Fruit fly (Drosophila melanogaster) whole organism, adult: Measurements from ENCODE around the gene HipHop.

Source experiments
- CG11617 ChIP-seq: fragments of 200-800 bp; sonication (Bioruptor generic); optimal IDR thresholded peaks from 2 replicates; lab custom pipeline; 2017; ENCODE audit warnings: mild to moderate bottlenecking, missing biosample characterization, missing genetic modification reagents, missing genetic modification characterization
- CG12768 ChIP-seq: fragments of 200-800 bp; sonication (Bioruptor generic); optimal IDR thresholded peaks from 2 replicates; lab custom pipeline; 2017; ENCODE audit warnings: missing biosample characterization, missing genetic modification characterization, mild to moderate bottlenecking, moderate library complexity, missing genetic modification reagents
- CG14711 ChIP-seq: fragments of 200-800 bp; sonication (Bioruptor generic); optimal IDR thresholded peaks from 2 replicates; lab custom pipeline; 2018; ENCODE audit warnings: missing biosample characterization, mild to moderate bottlenecking, missing genetic modification characterization, moderate library complexity
- CG1620 ChIP-seq: fragments of 200-800 bp; sonication (Bioruptor generic); optimal IDR thresholded peaks from 2 replicates; lab custom pipeline; 2016; ENCODE audit warnings: missing biosample characterization, missing genetic modification characterization
- CG33017 ChIP-seq: fragments of 200-800 bp; sonication (Bioruptor generic); optimal IDR thresholded peaks from 2 replicates; lab custom pipeline; 2018; ENCODE audit warnings: missing biosample characterization, mild to moderate bottlenecking, missing genetic modification characterization, moderate library complexity
- CG5204 ChIP-seq: fragments of 200-800 bp; sonication (Bioruptor generic); optimal IDR thresholded peaks from 2 replicates; lab custom pipeline; 2016; ENCODE audit warnings: missing biosample characterization, missing genetic modification characterization
- CG7045 ChIP-seq: fragments of 200-800 bp; sonication (Bioruptor generic); optimal IDR thresholded peaks from 2 replicates; lab custom pipeline; 2017; ENCODE audit warnings: missing biosample characterization, mild to moderate bottlenecking, missing genetic modification characterization
- CG7101 ChIP-seq: fragments of 200-800 bp; sonication (Bioruptor generic); optimal IDR thresholded peaks from 2 replicates; lab custom pipeline; 2018; ENCODE audit warnings: missing biosample characterization, mild to moderate bottlenecking, missing genetic modification characterization, moderate library complexity
- Clk ChIP-seq: fragments of 200-800 bp; sonication (Bioruptor generic); optimal IDR thresholded peaks from 2 replicates; lab custom pipeline; 2017; ENCODE audit warnings: missing biosample characterization, missing genetic modification characterization
- Crg-1 ChIP-seq: fragments of 200-800 bp; sonication (Bioruptor generic); optimal IDR thresholded peaks from 2 replicates; lab custom pipeline; 2016; ENCODE audit warnings: missing biosample characterization, missing genetic modification characterization
- Hr96 ChIP-seq: fragments of 200-800 bp; sonication (Bioruptor generic); optimal IDR thresholded peaks from 2 replicates; lab custom pipeline; 2016; ENCODE audit warnings: missing biosample characterization, missing genetic modification characterization
- Mnt ChIP-seq: fragments of 200-800 bp; sonication (Bioruptor generic); optimal IDR thresholded peaks from 2 replicates; lab custom pipeline; 2016; ENCODE audit warnings: missing biosample characterization, mild to moderate bottlenecking, missing genetic modification characterization
- bab1 ChIP-seq: fragments of 200-800 bp; sonication (Bioruptor generic); optimal IDR thresholded peaks from 3 replicates; lab custom pipeline; 2019; ENCODE audit warnings: missing biosample characterization, mild to moderate bottlenecking, missing genetic modification characterization, moderate library complexity
- cic ChIP-seq: fragments of 200-800 bp; sonication (Bioruptor generic); optimal IDR thresholded peaks from 2 replicates; lab custom pipeline; 2017; ENCODE audit warnings: missing biosample characterization, mild to moderate bottlenecking, missing genetic modification characterization, moderate library complexity
- cnc ChIP-seq, 2 experiments: fragments of >200 bp; optimal IDR thresholded peaks; 2 replicates each; lab custom pipeline; 2017
- kay ChIP-seq: fragments of 200-800 bp; sonication (Bioruptor generic); peaks from one replicate; lab custom pipeline; 2016; ENCODE audit warnings: missing biosample characterization, missing genetic modification characterization, borderline replicate concordance
- ovo ChIP-seq: fragments of 200-800 bp; sonication (Bioruptor generic); optimal IDR thresholded peaks from 2 replicates; lab custom pipeline; 2016; ENCODE audit warnings: missing biosample characterization, missing genetic modification characterization
- pad ChIP-seq: fragments of 200-800 bp; sonication (Bioruptor generic); optimal IDR thresholded peaks from 3 replicates; lab custom pipeline; 2017; ENCODE audit warnings: missing biosample characterization, missing genetic modification characterization, mild to moderate bottlenecking, moderate library complexity, missing genetic modification reagents
- tj ChIP-seq: fragments of 200-800 bp; sonication (Bioruptor generic); optimal IDR thresholded peaks from 3 replicates; lab custom pipeline; 2017; ENCODE audit warnings: missing biosample characterization, mild to moderate bottlenecking, missing genetic modification characterization, moderate library complexity
- toe ChIP-seq: fragments of 200-800 bp; sonication (Bioruptor generic); optimal IDR thresholded peaks from 2 replicates; lab custom pipeline; 2016; ENCODE audit warnings: missing biosample characterization, missing genetic modification characterization

HipHop gene

dm6 chr3L:18790630-18791167 is 30.3 kb upstream of the HipHop start:
- TF ChIP-seq kay (GFP tag; lab: Kevin White, UChicago) (peak; percentile 96), CG5204 (GFP tag; lab: Kevin White, UChicago) (no peak), tj (GFP tag; lab: Kevin White, UChicago) (peak; percentile 99), CG12768 (GFP tag; lab: Kevin White, UChicago) (peak; percentile 12), bab1 (GFP tag; lab: Kevin White, UChicago) (no peak), CG11617 (GFP tag; lab: Kevin White, UChicago) (peak; percentile 38), Mnt (no peak), Crg-1 (GFP tag; lab: Kevin White, UChicago) (peak; percentile 48)

- TF ChIP-seq CG14711 (tag; lab: Kevin White, UChicago) (peak; percentile 8), Crg-1 (GFP tag; lab: Kevin White, UChicago) (no peak), CG12768 (GFP tag; lab: Kevin White, UChicago) (peak; percentile 56), CG7045 (GFP tag; lab: Kevin White, UChicago) (peak; percentile 22), CG5204 (GFP tag; lab: Kevin White, UChicago) (peak; percentile 52), CG1620 (GFP tag; lab: Kevin White, UChicago) (peak; percentile 11), CG33017 (tag; lab: Kevin White, UChicago) (no peak), cnc (optimal IDR thresholded peaks at IDR 0.05; lab: Kevin White, UChicago) (no peak), CG7101 (tag; lab: Kevin White, UChicago) (peak; percentile 16), pad (GFP tag; lab: Kevin White, UChicago) (peak; percentile 53), CG11617 (GFP tag; lab: Kevin White, UChicago) (peak; percentile 38), Mnt (peak; percentile 86), cic (peak; percentile 92), toe (GFP tag; lab: Kevin White, UChicago) (peak; percentile 56), bab1 (GFP tag; lab: Kevin White, UChicago) (no peak), kay (GFP tag; lab: Kevin White, UChicago) (peak; percentile 89), Clk (GFP tag; lab: Kevin White, UChicago) (peak; percentile 22), Hr96 (GFP tag; lab: Kevin White, UChicago) (peak; percentile 51), ovo (peak; percentile 68), tj (GFP tag; lab: Kevin White, UChicago) (no peak)
These were observed 29.6 kb upstream of the HipHop start for dm6 chr3L:18791232-18792008.

dm6 chr3L:18792009-18792339 is 29.0 kb upstream of the HipHop start:
- no peak for TF ChIP-seq bab1 (GFP tag; lab: Kevin White, UChicago)
- TF ChIP-seq kay (GFP tag; lab: Kevin White, UChicago) = peak; percentile 63

dm6 chr3L:18792834-18793233 is 28.1 kb upstream of the HipHop start:
- TF ChIP-seq tj (GFP tag; lab: Kevin White, UChicago) = peak; percentile 72
- no peak for TF ChIP-seq Mnt
- no peak for TF ChIP-seq kay (GFP tag; lab: Kevin White, UChicago)
- TF ChIP-seq CG14711 (tag; lab: Kevin White, UChicago) = no peak
- peak; percentile 4 for TF ChIP-seq pad (GFP tag; lab: Kevin White, UChicago)
- TF ChIP-seq CG11617 (GFP tag; lab: Kevin White, UChicago) = no peak

dm6 chr3L:18795056-18795841 is 25.7 kb upstream of the HipHop start:
- TF ChIP-seq bab1 (GFP tag; lab: Kevin White, UChicago) (no peak), CG33017 (tag; lab: Kevin White, UChicago) (peak; percentile 33), CG11617 (GFP tag; lab: Kevin White, UChicago) (peak; percentile 16), CG7045 (GFP tag; lab: Kevin White, UChicago) (peak; percentile 26)

dm6 chr3L:18796376-18796775 is 24.6 kb upstream of the HipHop start:
- no peak for TF ChIP-seq Mnt
- no peak for TF ChIP-seq CG1620 (GFP tag; lab: Kevin White, UChicago)
- TF ChIP-seq ovo = no peak
- no peak for TF ChIP-seq bab1 (GFP tag; lab: Kevin White, UChicago)
- TF ChIP-seq tj (GFP tag; lab: Kevin White, UChicago) = no peak
- TF ChIP-seq Clk (GFP tag; lab: Kevin White, UChicago) = no peak
- peak; percentile 54 for TF ChIP-seq kay (GFP tag; lab: Kevin White, UChicago)
